Fruit fly (Drosophila melanogaster) whole organism, pupa: ENCODE data around the gene CG33912.

Experiments used
- CG10348 ChIP-seq: fragments of 200-800 bp; sonication (Bioruptor generic); IDR thresholded peaks from 2 replicates; pipeline ENCODE4 v1.3.6; 2022; ENCODE audit warnings: missing biosample characterization, missing genetic modification characterization
- CG12605 ChIP-seq: fragments of 200-800 bp; sonication (Bioruptor generic); IDR thresholded peaks from 2 replicates; pipeline ENCODE4 v1.3.6; 2022; ENCODE audit warnings: missing biosample characterization, missing genetic modification characterization
- CG13204 ChIP-seq: fragments of 200-800 bp; sonication (Bioruptor generic); optimal IDR thresholded peaks from 2 replicates; lab custom pipeline; 2018; ENCODE audit warnings: missing biosample characterization, mild to moderate bottlenecking, missing genetic modification characterization, moderate library complexity
- CG14655 ChIP-seq: fragments of 200-800 bp; sonication (Bioruptor generic); optimal IDR thresholded peaks from 3 replicates; lab custom pipeline; 2017; ENCODE audit warnings: mild to moderate bottlenecking, missing biosample characterization, missing genetic modification reagents, missing genetic modification characterization
- CG15710 ChIP-seq: fragments of 200-800 bp; sonication (Bioruptor generic); optimal IDR thresholded peaks from 2 replicates; lab custom pipeline; 2018; ENCODE audit warnings: missing biosample characterization, mild to moderate bottlenecking, missing genetic modification characterization, moderate library complexity
- CG17806 ChIP-seq: fragments of 200-800 bp; sonication (Bioruptor generic); optimal IDR thresholded peaks from 2 replicates; lab custom pipeline; 2018; ENCODE audit warnings: missing biosample characterization, mild to moderate bottlenecking, missing genetic modification characterization, moderate library complexity
- CG32121 ChIP-seq: fragments of 200-800 bp; sonication (Bioruptor generic); IDR thresholded peaks from 2 replicates; pipeline ENCODE4 v1.3.6; 2022; ENCODE audit warnings: missing biosample characterization, missing genetic modification characterization
- CG34367 ChIP-seq: fragments of 200-800 bp; sonication (Bioruptor generic); optimal IDR thresholded peaks from 2 replicates; lab custom pipeline; 2018; ENCODE audit warnings: missing biosample characterization, mild to moderate bottlenecking, missing genetic modification characterization
- CG4496 ChIP-seq: fragments of 200-800 bp; sonication (Bioruptor generic); IDR thresholded peaks from 3 replicates; pipeline ENCODE4 v1.3.6; 2022; ENCODE audit warnings: missing biosample characterization, missing genetic modification characterization
- CG8159 ChIP-seq: fragments of 200-800 bp; sonication (Bioruptor generic); optimal IDR thresholded peaks from 3 replicates; lab custom pipeline; 2018; ENCODE audit warnings: missing biosample characterization, mild to moderate bottlenecking, missing genetic modification characterization, moderate library complexity
- CG8301 ChIP-seq: fragments of 200-800 bp; sonication (Bioruptor generic); optimal IDR thresholded peaks from 2 replicates; lab custom pipeline; 2018; ENCODE audit warnings: missing biosample characterization, mild to moderate bottlenecking, missing genetic modification characterization
- CG9948 ChIP-seq: fragments of 200-800 bp; sonication (Bioruptor generic); optimal IDR thresholded peaks from 2 replicates; lab custom pipeline; 2018; ENCODE audit warnings: missing biosample characterization, mild to moderate bottlenecking, missing genetic modification characterization, moderate library complexity
- D1 ChIP-seq: fragments of 200-800 bp; sonication (Bioruptor generic); optimal IDR thresholded peaks from 2 replicates; lab custom pipeline; 2018; ENCODE audit warnings: missing biosample characterization, mild to moderate bottlenecking, missing genetic modification characterization, moderate library complexity
- EcR ChIP-seq: fragments of 200-800 bp; sonication (Bioruptor generic); optimal IDR thresholded peaks from 3 replicates; lab custom pipeline; 2019; ENCODE audit warnings: missing biosample characterization, missing genetic modification characterization, mild to moderate bottlenecking, moderate library complexity, missing genetic modification reagents
- Ets98B ChIP-seq: fragments of 200-800 bp; sonication (Bioruptor generic); IDR thresholded peaks from 2 replicates; pipeline ENCODE4 v1.3.6; 2022; ENCODE audit warnings: missing biosample characterization, missing genetic modification characterization
- Pif1A ChIP-seq: fragments of 200-800 bp; sonication (Bioruptor generic); optimal IDR thresholded peaks from 3 replicates; lab custom pipeline; 2016; ENCODE audit warnings: missing biosample characterization, missing genetic modification characterization
- Pif1B ChIP-seq: fragments of 200-800 bp; sonication (Bioruptor generic); optimal IDR thresholded peaks from 3 replicates; lab custom pipeline; 2016; ENCODE audit warnings: missing biosample characterization, missing genetic modification characterization
- Snoo ChIP-seq: fragments of 200-800 bp; sonication (Bioruptor generic); optimal IDR thresholded peaks from 3 replicates; lab custom pipeline; 2017; ENCODE audit warnings: missing biosample characterization, mild to moderate bottlenecking, missing genetic modification characterization, inconsistent platforms
- fd96Ca ChIP-seq: fragments of 200-800 bp; sonication (Bioruptor generic); IDR thresholded peaks from 3 replicates; pipeline ENCODE4 v1.3.6; 2022; ENCODE audit warnings: missing biosample characterization, missing genetic modification characterization
- gl ChIP-seq: fragments of 200-800 bp; sonication (Bioruptor generic); optimal IDR thresholded peaks from 2 replicates; lab custom pipeline; 2018; ENCODE audit warnings: missing biosample characterization, mild to moderate bottlenecking, missing genetic modification characterization
- rn ChIP-seq: fragments of 200-800 bp; sonication (Bioruptor generic); IDR thresholded peaks from 2 replicates; pipeline ENCODE4 v1.3.6; 2022; ENCODE audit warnings: missing biosample characterization, missing genetic modification characterization

CG33912 gene

DNA sequence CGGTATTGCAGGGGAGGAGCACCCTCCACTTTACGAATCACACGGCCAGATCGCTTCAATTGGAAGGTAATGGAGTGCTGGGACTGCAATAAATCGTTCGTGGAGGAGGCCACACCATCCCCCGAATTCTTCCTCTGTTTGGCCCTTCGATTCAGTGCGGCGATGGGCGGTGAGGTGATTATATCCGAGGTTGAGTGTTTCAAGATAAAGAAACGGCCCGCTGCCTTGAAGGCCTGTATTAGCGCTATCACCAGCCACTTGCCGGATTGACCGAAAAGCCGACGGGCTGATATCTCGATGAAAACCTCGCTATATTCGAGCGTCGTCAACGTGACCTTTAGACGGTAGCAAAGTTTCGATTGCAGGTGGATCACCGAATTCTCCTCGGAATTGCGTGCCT lies 22.0 kb upstream of the CG33912 start:
- TF ChIP-seq CG8159 (tag; lab: Kevin White, UChicago): no peak
- TF ChIP-seq CG12605 (GFP tag; lab: Robert Waterston, UW): no peak
- no peak for TF ChIP-seq CG17806 (tag; lab: Kevin White, UChicago)
- no peak for TF ChIP-seq fd96Ca (GFP tag; lab: Robert Waterston, UW)
- no peak for TF ChIP-seq Snoo (tag; lab: Kevin White, UChicago)
- no peak for TF ChIP-seq CG4496
- TF ChIP-seq Pif1B: no peak
- no peak for TF ChIP-seq CG8301
- no peak for TF ChIP-seq rn (GFP tag; lab: Robert Waterston, UW)
- no peak for TF ChIP-seq CG9948 (tag; lab: Kevin White, UChicago)

DNA sequence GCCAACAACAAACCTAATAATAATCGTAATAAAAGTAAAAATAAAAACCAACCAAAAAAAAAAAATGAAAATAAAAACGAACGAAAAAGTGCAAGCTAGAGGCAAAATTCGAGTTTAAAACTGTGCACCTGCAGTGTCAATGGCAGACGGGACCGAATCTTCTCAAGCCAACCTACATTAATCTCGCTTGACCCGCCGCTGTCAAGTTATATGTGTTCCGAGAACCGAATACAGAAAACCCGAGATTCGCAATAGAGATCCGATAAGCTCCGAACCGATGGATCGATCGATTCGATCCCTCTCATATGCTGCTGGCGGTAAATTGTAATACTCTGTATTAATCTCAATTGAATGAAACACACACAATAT lies 17.1 kb upstream of the CG33912 start:
- TF ChIP-seq CG4496: no peak

- no peak for TF ChIP-seq CG13204
- peak; percentile 89 for TF ChIP-seq CG12605 (GFP tag; lab: Robert Waterston, UW)
- peak; percentile 67; the same call in 2 of the 3 replicates for TF ChIP-seq fd96Ca (GFP tag; lab: Robert Waterston, UW)
- no peak for TF ChIP-seq EcR
- TF ChIP-seq CG17806 (tag; lab: Kevin White, UChicago): peak; percentile 81
- peak; percentile 84 for TF ChIP-seq Pif1A (GFP tag; lab: Kevin White, UChicago)
- peak; percentile 89 for TF ChIP-seq CG4496
- peak; percentile 76 for TF ChIP-seq CG9948 (tag; lab: Kevin White, UChicago)
- TF ChIP-seq CG8159 (tag; lab: Kevin White, UChicago): peak; percentile 77
- peak; percentile 79 for TF ChIP-seq CG34367 (tag; lab: Kevin White, UChicago)
- peak; percentile 88 for TF ChIP-seq Ets98B (GFP tag; lab: Robert Waterston, UW)
- TF ChIP-seq gl (tag; lab: Kevin White, UChicago): peak; percentile 52
- TF ChIP-seq rn (GFP tag; lab: Robert Waterston, UW): peak; percentile 69
- peak; percentile 86 for TF ChIP-seq Pif1B
- no peak for TF ChIP-seq D1 (tag; lab: Kevin White, UChicago)
- peak; percentile 80 for TF ChIP-seq CG14655 (GFP tag; lab: Kevin White, UChicago)
- peak; percentile 73 for TF ChIP-seq CG15710 (tag; lab: Kevin White, UChicago)
- peak; percentile 84 for TF ChIP-seq CG8301
- peak; percentile 86 for TF ChIP-seq CG32121 (GFP tag; lab: Robert Waterston, UW)
- TF ChIP-seq Snoo (tag; lab: Kevin White, UChicago): peak; percentile 67
- no peak for TF ChIP-seq CG10348 (GFP tag; lab: Robert Waterston, UW)
- TF ChIP-seq, all 21 proteins: peak for 17
These were observed 16.6 kb upstream of the CG33912 start for dm6 chr3L:20771891-20772646.

- TF ChIP-seq CG17806 (tag; lab: Kevin White, UChicago): no peak
- TF ChIP-seq fd96Ca (GFP tag; lab: Robert Waterston, UW): no peak
- no peak for TF ChIP-seq rn (GFP tag; lab: Robert Waterston, UW)
- TF ChIP-seq CG34367 (tag; lab: Kevin White, UChicago): peak; percentile 25
- peak; percentile 30 for TF ChIP-seq CG8159 (tag; lab: Kevin White, UChicago)
- TF ChIP-seq Ets98B (GFP tag; lab: Robert Waterston, UW): no peak
- no peak for TF ChIP-seq Pif1A (GFP tag; lab: Kevin White, UChicago)
- no peak for TF ChIP-seq CG32121 (GFP tag; lab: Robert Waterston, UW)
- TF ChIP-seq EcR: peak; percentile 9
- no peak for TF ChIP-seq CG12605 (GFP tag; lab: Robert Waterston, UW)
- TF ChIP-seq CG14655 (GFP tag; lab: Kevin White, UChicago): peak; percentile 16
- TF ChIP-seq CG9948 (tag; lab: Kevin White, UChicago): no peak
- peak; percentile 6 for TF ChIP-seq Pif1B
- TF ChIP-seq Snoo (tag; lab: Kevin White, UChicago): no peak
- TF ChIP-seq D1 (tag; lab: Kevin White, UChicago): peak; percentile 8
- TF ChIP-seq CG15710 (tag; lab: Kevin White, UChicago): peak; percentile 25
- TF ChIP-seq CG4496: no peak
- TF ChIP-seq CG8301: no peak
- no peak for TF ChIP-seq gl (tag; lab: Kevin White, UChicago)
- no peak for TF ChIP-seq CG13204
- no peak for TF ChIP-seq CG10348 (GFP tag; lab: Robert Waterston, UW)
These were observed 15.8 kb upstream of the CG33912 start, which contains the start of the genes CG4042 and Pitslre for dm6 chr3L:20771001-20771890. Gene CG4042, minus strand, starts transcription at chr3L:20771507. Gene Pitslre, plus strand, starts transcription at chr3L:20771528.

DNA sequence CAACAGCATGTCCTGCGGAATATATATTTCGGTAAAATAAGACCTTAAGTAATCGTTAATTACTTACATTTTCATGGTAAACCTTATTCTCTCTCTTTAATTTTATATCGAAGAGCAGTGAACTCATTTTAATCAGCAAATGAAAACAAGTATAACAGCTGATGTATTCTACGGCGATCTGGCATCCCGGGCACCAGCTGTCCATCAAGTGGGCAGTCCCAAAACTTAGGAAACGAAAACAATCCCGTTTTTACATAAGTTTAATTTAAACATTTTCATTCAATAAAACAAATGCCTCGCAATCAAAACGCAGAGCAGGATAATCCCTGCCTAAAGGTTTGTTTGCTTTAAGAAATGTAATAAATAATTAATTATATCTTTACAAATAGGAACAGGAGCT lies 13.9 kb upstream of the CG33912 start, which contains the start of the genes CG4074 and CG4186:
Gene CG4074, minus strand, starts transcription at position 151 of the 400 bp plus-strand sequence.
Gene CG4186, plus strand, starts transcription at position 237 of the 400 bp plus-strand sequence.
- no peak for TF ChIP-seq CG8159 (tag; lab: Kevin White, UChicago)
- no peak for TF ChIP-seq CG17806 (tag; lab: Kevin White, UChicago)
- TF ChIP-seq Pif1A (GFP tag; lab: Kevin White, UChicago): no peak
- TF ChIP-seq rn (GFP tag; lab: Robert Waterston, UW): no peak
- TF ChIP-seq gl (tag; lab: Kevin White, UChicago): no peak
- peak; percentile 93 for TF ChIP-seq EcR
- TF ChIP-seq D1 (tag; lab: Kevin White, UChicago): peak; percentile 42
- no peak for TF ChIP-seq CG32121 (GFP tag; lab: Robert Waterston, UW)
- no peak for TF ChIP-seq fd96Ca (GFP tag; lab: Robert Waterston, UW)
- no peak for TF ChIP-seq CG8301
- TF ChIP-seq CG13204: no peak
- no peak for TF ChIP-seq CG15710 (tag; lab: Kevin White, UChicago)
- TF ChIP-seq Pif1B: peak; percentile 24
